Worm (Caenorhabditis elegans) whole organism, L2 larva: ENCODE data around the gene W09C2.10.

Experiments used
- C34F6.9 ChIP-seq: fragments of 150-350 bp; optimal IDR thresholded peaks from 2 replicates; lab custom pipeline; 2014; ENCODE audit warnings: missing biosample characterization, missing genetic modification characterization
- F13H6.1 ChIP-seq: sonication (generic microtip); optimal IDR thresholded peaks from 2 replicates; lab custom pipeline; 2016; ENCODE audit warnings: missing genetic modification characterization, missing compliant biosample characterization
- R02D3.7 ChIP-seq: fragments of 150-350 bp; optimal IDR thresholded peaks from 2 replicates; lab custom pipeline; 2014; ENCODE audit warnings: missing biosample characterization, missing genetic modification characterization
- Y55F3AM.14 ChIP-seq: fragments of 200-800 bp; sonication (Bioruptor generic); optimal IDR thresholded peaks from 2 replicates; lab custom pipeline; 2018; ENCODE audit warnings: mild to moderate bottlenecking, missing genetic modification characterization, missing compliant biosample characterization
- ZK546.5 ChIP-seq: sonication (generic microtip); optimal IDR thresholded peaks from 2 replicates; lab custom pipeline; 2017; ENCODE audit warnings: missing biosample characterization, missing genetic modification characterization
- alr-1 ChIP-seq: fragments of 150-350 bp; optimal IDR thresholded peaks from 2 replicates; lab custom pipeline; 2014; ENCODE audit warnings: missing biosample characterization, missing genetic modification characterization
- aly-2 ChIP-seq: fragments of 150-350 bp; optimal IDR thresholded peaks from 2 replicates; lab custom pipeline; 2014; ENCODE audit warnings: missing biosample characterization, missing genetic modification characterization
- ama-1 ChIP-seq: fragments of 150-350 bp; optimal IDR thresholded peaks from 2 replicates; lab custom pipeline; 2018; ENCODE audit warnings: inconsistent platforms
- blmp-1 ChIP-seq: sonication (generic microtip); optimal IDR thresholded peaks from 2 replicates; lab custom pipeline; 2017; ENCODE audit warnings: missing genetic modification characterization, mild to moderate bottlenecking, missing compliant biosample characterization, antibody characterized with exemption, moderate library complexity; ENCODE audit not compliant: insufficient read depth
- ceh-16 ChIP-seq: fragments of 150-350 bp; optimal IDR thresholded peaks from 2 replicates; lab custom pipeline; 2014; ENCODE audit warnings: missing biosample characterization, missing genetic modification characterization
- ceh-82 ChIP-seq: fragments of 150-350 bp; optimal IDR thresholded peaks from 2 replicates; lab custom pipeline; 2014; ENCODE audit warnings: missing biosample characterization, missing genetic modification characterization
- crh-2 ChIP-seq: sonication (generic microtip); optimal IDR thresholded peaks from 2 replicates; lab custom pipeline; 2017; ENCODE audit warnings: missing biosample characterization, missing genetic modification characterization
- elt-1 ChIP-seq: fragments of 150-350 bp; optimal IDR thresholded peaks from 2 replicates; lab custom pipeline; 2014; ENCODE audit warnings: missing biosample characterization, missing genetic modification characterization
- elt-3 ChIP-seq: sonication (generic microtip); optimal IDR thresholded peaks from 2 replicates; lab custom pipeline; 2017; ENCODE audit warnings: missing biosample characterization, missing genetic modification characterization
- fos-1 ChIP-seq: fragments of 150-350 bp; optimal IDR thresholded peaks from 2 replicates; lab custom pipeline; 2014; ENCODE audit warnings: missing biosample characterization, missing genetic modification characterization
- gmeb-1 ChIP-seq: fragments of 150-350 bp; optimal IDR thresholded peaks from 2 replicates; lab custom pipeline; 2014; ENCODE audit warnings: missing biosample characterization, missing genetic modification characterization
- lin-11 ChIP-seq: fragments of 150-350 bp; sonication (generic microtip); optimal IDR thresholded peaks from 2 replicates; lab custom pipeline; 2014; ENCODE audit warnings: missing biosample characterization, missing genetic modification characterization, inconsistent platforms, mixed read lengths
- lin-13 ChIP-seq: fragments of 150-350 bp; optimal IDR thresholded peaks from 2 replicates; lab custom pipeline; 2014; ENCODE audit warnings: missing biosample characterization, missing genetic modification reagents, missing genetic modification characterization
- lin-39 ChIP-seq: fragments of 150-350 bp; optimal IDR thresholded peaks from 2 replicates; lab custom pipeline; 2014; ENCODE audit warnings: missing biosample characterization, missing genetic modification reagents, missing genetic modification characterization
- lsy-2 ChIP-seq, 2 experiments: fragments of 150-350 bp in 1 of 2; sonication (generic microtip) in 1 of 2; optimal IDR thresholded peaks; 2 replicates each; lab custom pipeline; 2014 to 2017; ENCODE audit warnings: missing biosample characterization in 2 of 2, missing genetic modification characterization in 2 of 2
- mab-5 ChIP-seq: fragments of 150-350 bp; optimal IDR thresholded peaks from 2 replicates; lab custom pipeline; 2014; ENCODE audit warnings: missing biosample characterization, missing genetic modification characterization
- mbf-1 ChIP-seq: sonication (generic microtip); optimal IDR thresholded peaks from 2 replicates; lab custom pipeline; 2017; ENCODE audit warnings: missing biosample characterization, missing genetic modification characterization
- mdl-1 ChIP-seq, 2 experiments: fragments of 150-350 bp in 1 of 2; sonication (generic microtip) in 1 of 2; optimal IDR thresholded peaks; 2 replicates each; lab custom pipeline; 2017; ENCODE audit warnings: missing biosample characterization in 2 of 2, missing genetic modification characterization in 2 of 2
- nhr-10 ChIP-seq: sonication (generic microtip); optimal IDR thresholded peaks from 2 replicates; lab custom pipeline; 2017; ENCODE audit warnings: missing biosample characterization, missing genetic modification characterization
- nhr-11 ChIP-seq: fragments of 150-350 bp; optimal IDR thresholded peaks from 2 replicates; lab custom pipeline; 2014; ENCODE audit warnings: missing biosample characterization, missing genetic modification characterization
- nhr-12 ChIP-seq: fragments of 150-350 bp; optimal IDR thresholded peaks from 2 replicates; lab custom pipeline; 2014; ENCODE audit warnings: missing biosample characterization, missing genetic modification characterization
- nhr-129 ChIP-seq: fragments of 150-350 bp; optimal IDR thresholded peaks from 2 replicates; lab custom pipeline; 2014; ENCODE audit warnings: missing biosample characterization, missing genetic modification characterization
- nhr-21 ChIP-seq: fragments of 150-350 bp; optimal IDR thresholded peaks from 2 replicates; lab custom pipeline; 2014; ENCODE audit warnings: missing biosample characterization, missing genetic modification characterization
- nhr-23 ChIP-seq: fragments of 150-350 bp; optimal IDR thresholded peaks from 2 replicates; lab custom pipeline; 2014; ENCODE audit warnings: missing biosample characterization, missing genetic modification reagents, missing genetic modification characterization
- nhr-25 ChIP-seq: fragments of 150-350 bp; sonication (generic microtip); optimal IDR thresholded peaks from 3 replicates; lab custom pipeline; 2014; ENCODE audit warnings: missing biosample characterization, missing genetic modification characterization
- nhr-6 ChIP-seq: fragments of 150-350 bp; optimal IDR thresholded peaks from 2 replicates; lab custom pipeline; 2014; ENCODE audit warnings: missing biosample characterization, missing genetic modification characterization
- nhr-77 ChIP-seq: fragments of 150-350 bp; optimal IDR thresholded peaks from 2 replicates; lab custom pipeline; 2014; ENCODE audit warnings: missing biosample characterization, missing genetic modification characterization
- peb-1 ChIP-seq: fragments of 150-350 bp; optimal IDR thresholded peaks from 2 replicates; lab custom pipeline; 2014; ENCODE audit warnings: missing biosample characterization, missing genetic modification characterization
- sem-4 ChIP-seq: fragments of 150-350 bp; optimal IDR thresholded peaks from 2 replicates; lab custom pipeline; 2014; ENCODE audit warnings: missing biosample characterization, missing genetic modification reagents, missing genetic modification characterization
- skn-1 ChIP-seq: sonication (generic microtip); optimal IDR thresholded peaks from 2 replicates; lab custom pipeline; 2017; ENCODE audit warnings: missing biosample characterization, missing genetic modification characterization
- sma-3 ChIP-seq: sonication (generic microtip); optimal IDR thresholded peaks from 2 replicates; lab custom pipeline; 2016; ENCODE audit warnings: missing genetic modification reagents, missing genetic modification characterization, missing compliant biosample characterization
- sma-9 ChIP-seq, 2 experiments: fragments of 150-350 bp in 1 of 2; sonication (generic microtip) in 1 of 2; optimal IDR thresholded peaks; 2 replicates each; lab custom pipeline; 2014 to 2016; ENCODE audit warnings: missing genetic modification characterization in 2 of 2, mild to moderate bottlenecking in 1 of 2, missing biosample characterization in 1 of 2, missing compliant biosample characterization in 1 of 2, missing genetic modification reagents in 1 of 2, moderate library complexity in 1 of 2
- snpc-4 ChIP-seq: fragments of 150-350 bp; optimal IDR thresholded peaks from 2 replicates; lab custom pipeline; 2014; ENCODE audit warnings: missing biosample characterization, missing genetic modification characterization
- unc-39 ChIP-seq: fragments of 150-350 bp; optimal IDR thresholded peaks from 2 replicates; lab custom pipeline; 2014; ENCODE audit warnings: missing biosample characterization, missing genetic modification characterization
- unc-55 ChIP-seq: fragments of 150-350 bp; sonication (generic microtip); optimal IDR thresholded peaks from 3 replicates; lab custom pipeline; 2014; ENCODE audit warnings: missing biosample characterization, missing genetic modification reagents, missing genetic modification characterization
- unc-62 ChIP-seq: fragments of 150-350 bp; optimal IDR thresholded peaks from 2 replicates; lab custom pipeline; 2014; ENCODE audit warnings: missing biosample characterization, missing genetic modification reagents, missing genetic modification characterization
- zag-1 ChIP-seq: fragments of 150-350 bp; optimal IDR thresholded peaks from 2 replicates; lab custom pipeline; 2014; ENCODE audit warnings: missing biosample characterization, missing genetic modification characterization
- ztf-11 ChIP-seq: sonication (generic microtip); optimal IDR thresholded peaks from 2 replicates; lab custom pipeline; 2017; ENCODE audit warnings: missing biosample characterization, missing genetic modification characterization
- ztf-4 ChIP-seq: fragments of 150-350 bp; optimal IDR thresholded peaks from 2 replicates; lab custom pipeline; 2014; ENCODE audit warnings: missing biosample characterization, missing genetic modification characterization

W09C2.10 gene

DNA sequence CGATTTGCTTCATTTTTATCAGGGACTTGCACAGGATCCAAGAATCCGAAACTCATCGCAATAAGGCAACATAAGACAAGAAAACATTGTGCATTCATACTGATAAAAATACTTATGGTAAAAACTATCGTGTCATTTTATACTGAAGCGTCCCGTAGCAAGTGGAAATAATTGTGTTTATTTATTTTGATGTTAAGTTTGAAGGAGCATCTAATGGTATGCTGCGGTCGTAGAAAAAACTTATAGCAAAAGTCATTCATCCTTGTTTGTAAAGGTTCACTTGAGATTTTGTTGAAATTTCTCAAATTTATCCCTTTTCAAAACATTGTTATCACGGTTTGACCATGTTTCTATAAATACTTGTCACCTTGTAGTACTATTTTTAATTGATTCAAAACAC, at the start of gene W09C2.10:
Gene W09C2.10 (minus strand): TSS at position 101 of the 400 bp plus-strand sequence.
- no peak for TF ChIP-seq ztf-4
- TF ChIP-seq, all 48 proteins: peak for 0

DNA sequence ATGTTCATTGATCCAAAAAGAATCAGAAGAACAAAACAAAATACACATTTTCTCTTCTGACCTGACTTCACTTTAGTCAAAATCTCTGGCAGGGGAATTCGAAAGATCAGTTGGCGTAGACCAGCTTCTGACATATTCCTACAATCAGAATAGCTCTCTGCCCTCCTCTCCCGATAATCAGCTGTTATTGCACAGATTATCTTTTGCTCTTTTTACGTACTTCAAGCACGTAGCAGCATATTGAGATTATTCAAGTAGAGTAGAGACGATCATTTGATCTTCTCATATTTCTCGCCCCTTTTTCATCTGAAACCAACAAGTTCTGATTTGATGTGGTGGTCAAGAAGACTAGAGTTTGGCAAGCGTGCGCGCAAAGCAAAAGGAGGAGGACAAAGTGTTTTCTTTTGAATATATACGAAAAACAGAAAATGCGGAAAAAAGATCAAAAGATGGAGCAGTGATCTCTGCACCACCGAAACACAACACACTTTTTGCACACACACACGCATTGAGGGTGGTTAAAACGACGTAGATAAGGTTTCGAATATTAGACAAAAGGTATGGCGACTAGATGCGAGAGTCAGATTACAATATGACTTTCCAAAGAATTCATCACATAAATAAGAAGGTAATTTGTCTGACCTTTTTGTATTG, 48.9 kb upstream of the W09C2.10 start:
- TF ChIP-seq fos-1 (tag; lab: Kevin White, UChicago) (peak; percentile 25), mdl-1 (tag; optimal IDR thresholded peaks at IDR 0.05; lab: Kevin White, UChicago) (peak in 1 of 2 experiments; percentile 30), sma-9 (GFP tag; optimal IDR thresholded peaks at IDR 0.05; lab: Kevin White, UChicago) (peak; percentile 60), sma-9 (tag; optimal IDR thresholded peaks at IDR 0.05; lab: Kevin White, UChicago) (no peak), R02D3.7 (tag; lab: Kevin White, UChicago) (no peak), crh-2 (tag; lab: Kevin White, UChicago) (peak; percentile 71), elt-1 (tag; lab: Kevin White, UChicago) (peak; percentile 48)

DNA sequence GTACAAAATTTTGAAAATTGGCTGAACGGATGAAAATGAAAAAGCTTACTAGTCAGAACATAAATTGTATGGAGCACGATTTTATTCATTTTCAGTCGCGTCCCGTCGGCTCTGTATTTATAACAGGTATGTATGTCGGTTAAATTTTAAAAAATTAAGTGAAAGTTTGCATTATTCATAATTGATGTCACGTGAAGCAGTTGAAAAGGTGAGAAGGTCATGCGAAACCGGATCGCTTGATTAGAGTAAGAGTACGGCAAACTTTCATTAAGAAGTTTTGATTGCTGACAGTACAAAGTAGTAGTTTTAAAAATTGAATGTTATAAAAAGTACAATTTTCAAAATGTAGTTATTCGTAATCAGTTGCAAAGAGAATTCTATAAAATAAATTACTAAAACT, 48.3 kb upstream of the W09C2.10 start:
- TF ChIP-seq nhr-129 (tag; lab: Kevin White, UChicago): no peak
- no peak for TF ChIP-seq aly-2 (tag; lab: Kevin White, UChicago)
- peak; percentile 32 for TF ChIP-seq sma-9 (GFP tag; optimal IDR thresholded peaks at IDR 0.05; lab: Kevin White, UChicago)
- TF ChIP-seq sma-9 (tag; optimal IDR thresholded peaks at IDR 0.05; lab: Kevin White, UChicago): no peak
- peak; percentile 81 for TF ChIP-seq blmp-1
- TF ChIP-seq peb-1: no peak
- TF ChIP-seq zag-1 (tag; lab: Kevin White, UChicago): no peak
- no peak for TF ChIP-seq gmeb-1 (tag; lab: Kevin White, UChicago)
- no peak for TF ChIP-seq unc-39
- no peak for TF ChIP-seq mbf-1 (tag; lab: Kevin White, UChicago)
- TF ChIP-seq nhr-6 (tag; lab: Kevin White, UChicago): no peak
- no peak for TF ChIP-seq mdl-1 (tag; optimal IDR thresholded peaks at IDR 0.05; lab: Kevin White, UChicago)
- peak; percentile 41 for TF ChIP-seq nhr-25
- no peak for TF ChIP-seq nhr-23 (tag; lab: Kevin White, UChicago)

DNA sequence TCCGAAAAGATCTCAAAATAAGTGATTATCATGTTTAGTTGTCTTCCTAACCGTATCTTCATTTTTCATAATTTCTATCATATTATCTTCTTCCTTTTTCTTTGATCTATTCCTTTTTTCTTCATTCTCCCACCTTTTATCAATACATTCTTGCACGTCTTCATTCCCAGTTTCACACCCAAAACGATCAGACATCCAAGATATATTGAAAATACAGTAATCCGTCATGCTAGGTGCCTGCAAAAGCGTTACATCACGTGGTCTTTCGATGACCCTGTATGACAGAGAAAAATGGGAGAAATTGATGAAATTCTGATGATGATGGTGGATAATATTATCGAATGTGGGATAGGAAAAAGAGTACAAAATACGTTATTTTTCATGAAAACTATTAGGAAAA, 47.6 kb upstream of the W09C2.10 start:
- TF ChIP-seq Y55F3AM.14 (GFP tag; lab: Kevin White, UChicago): peak; percentile 8
- no peak for TF ChIP-seq alr-1 (tag; lab: Kevin White, UChicago)
- TF ChIP-seq nhr-77 (tag; lab: Kevin White, UChicago): no peak
- TF ChIP-seq sma-3 (GFP tag; lab: Kevin White, UChicago): peak; percentile 84
- no peak for TF ChIP-seq ztf-11 (tag; lab: Kevin White, UChicago)
- no peak for TF ChIP-seq aly-2 (tag; lab: Kevin White, UChicago)
- TF ChIP-seq crh-2 (tag; lab: Kevin White, UChicago): peak; percentile 13
- no peak for TF ChIP-seq ceh-82 (tag; lab: Kevin White, UChicago)
- no peak for TF ChIP-seq lin-39 (tag; lab: Kevin White, UChicago)
- TF ChIP-seq ama-1 (lab: Kevin White, UChicago): no peak
- TF ChIP-seq zag-1 (tag; lab: Kevin White, UChicago): no peak
- TF ChIP-seq elt-3 (tag; lab: Kevin White, UChicago): no peak
- no peak for TF ChIP-seq mbf-1 (tag; lab: Kevin White, UChicago)
- no peak for TF ChIP-seq unc-62 (GFP tag; lab: Kevin White, UChicago)
- TF ChIP-seq ztf-4: no peak
- TF ChIP-seq ZK546.5: no peak
- no peak for TF ChIP-seq C34F6.9 (tag; lab: Kevin White, UChicago)
- peak; percentile 34 for TF ChIP-seq blmp-1
- TF ChIP-seq sem-4 (tag; lab: Kevin White, UChicago): no peak
- TF ChIP-seq unc-39: no peak
- TF ChIP-seq ceh-16 (tag; lab: Kevin White, UChicago): no peak
- TF ChIP-seq lin-11: no peak
- TF ChIP-seq mab-5 (tag; lab: Kevin White, UChicago): no peak
- no peak for TF ChIP-seq nhr-10
- TF ChIP-seq snpc-4 (tag; lab: Kevin White, UChicago): no peak
- TF ChIP-seq gmeb-1 (tag; lab: Kevin White, UChicago): peak; percentile 44
- TF ChIP-seq elt-1 (tag; lab: Kevin White, UChicago): no peak
- TF ChIP-seq unc-55 (GFP tag; lab: Kevin White, UChicago): no peak
- peak; percentile 92 for TF ChIP-seq sma-9 (GFP tag; optimal IDR thresholded peaks at IDR 0.05; lab: Kevin White, UChicago)
- no peak for TF ChIP-seq sma-9 (tag; optimal IDR thresholded peaks at IDR 0.05; lab: Kevin White, UChicago)
- peak; percentile 92 for TF ChIP-seq nhr-21 (tag; lab: Kevin White, UChicago)
- no peak for TF ChIP-seq skn-1 (tag; lab: Kevin White, UChicago)
- TF ChIP-seq F13H6.1 (tag; lab: Kevin White, UChicago): no peak
- peak; percentile 73 for TF ChIP-seq nhr-25
- TF ChIP-seq nhr-6 (tag; lab: Kevin White, UChicago): no peak
- no peak for TF ChIP-seq nhr-11
- peak in 1 of 2 experiments; percentile 41 for TF ChIP-seq mdl-1 (tag; optimal IDR thresholded peaks at IDR 0.05; lab: Kevin White, UChicago)
- TF ChIP-seq fos-1 (tag; lab: Kevin White, UChicago): peak; percentile 39
- peak in 1 of 2 experiments; percentile 81 for TF ChIP-seq lsy-2 (tag; optimal IDR thresholded peaks at IDR 0.05; lab: Kevin White, UChicago)
- no peak for TF ChIP-seq nhr-12
- no peak for TF ChIP-seq lin-13
- TF ChIP-seq nhr-129 (tag; lab: Kevin White, UChicago): peak; percentile 45
